Worm (Caenorhabditis elegans): ENCODE measurements around the gene best-23.

ce11 chrII:7892761-7893272 lies 14.6 kb downstream of the best-23 start, which contains the start of gene ptc-1:
- no peak for TF ChIP-seq ref-1 (GFP tag; conservative IDR thresholded peaks at IDR 0.05)
- TF ChIP-seq ztf-23 (GFP tag; IDR thresholded peaks at IDR 0.05) = no peak
- TF ChIP-seq tab-1 (GFP tag; IDR thresholded peaks at IDR 0.05) = no peak
- no peak for TF ChIP-seq flt-1 (GFP tag; IDR thresholded peaks at IDR 0.05)

Data from whole organism, midembryonic.